Worm (Caenorhabditis elegans): ENCODE results near the gene F44E2.9.

F44E2.9 gene

ce11 chrIII:8887184-8887801 is 37.0 kb upstream of the F44E2.9 start, which contains the start of gene famh-136 (continued):
- TF ChIP-seq ztf-11 (tag; optimal IDR thresholded peaks at IDR 0.05): no peak

DNA sequence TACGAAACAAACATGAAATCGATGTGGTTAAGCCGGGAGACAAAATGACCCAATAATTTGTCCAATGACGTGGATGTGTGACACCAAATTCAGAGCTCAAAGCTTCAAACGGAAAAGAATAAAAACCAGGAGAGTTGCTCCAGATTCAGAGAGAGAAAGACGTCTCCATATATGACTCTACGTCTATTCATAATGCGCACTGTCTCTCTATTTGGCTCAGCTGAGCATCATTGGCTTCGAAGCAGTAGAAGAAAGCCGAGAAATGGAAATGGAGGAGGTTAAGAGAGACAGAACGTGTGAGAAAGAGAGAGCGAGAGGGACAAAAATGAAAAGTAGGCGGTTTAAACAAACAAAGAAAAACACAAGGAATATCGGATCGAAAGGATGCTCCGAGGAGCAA is 36.0 kb upstream of the F44E2.9 start:
- TF ChIP-seq nfya-1 (tag; optimal IDR thresholded peaks at IDR 0.05; ENCODE audit: insufficient read depth) (peak; percentile 45), hmg-11 (tag; optimal IDR thresholded peaks at IDR 0.05) (peak; percentile 24), pha-4 (tag; optimal IDR thresholded peaks at IDR 0.05) (peak; percentile 36), lin-39 (tag; optimal IDR thresholded peaks at IDR 0.05) (peak; percentile 78), lsy-12 (tag; optimal IDR thresholded peaks at IDR 0.05) (no peak)

DNA sequence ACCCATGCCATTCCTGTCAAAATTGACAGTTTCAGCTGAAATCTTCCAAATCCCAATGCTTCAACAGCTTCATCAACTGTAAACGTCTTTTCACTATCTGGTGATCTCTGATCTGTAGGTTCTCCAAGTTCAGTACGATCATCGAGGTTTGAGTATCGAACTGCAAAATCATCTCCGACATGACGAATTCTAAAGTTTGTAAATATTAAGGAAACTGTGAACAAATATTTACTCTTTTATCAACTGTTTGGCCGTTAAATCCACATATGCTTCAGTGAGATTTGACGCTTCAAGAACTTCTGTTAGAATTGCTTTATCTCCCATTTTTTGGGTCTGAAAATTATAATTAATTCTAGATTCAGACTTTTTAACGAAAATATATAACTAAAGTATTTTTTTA is 34.8 kb upstream of the F44E2.9 start, which contains the start of gene svop-1:
TSS of gene svop-1 (minus strand) at position 339 of the 400 bp plus-strand sequence.
- peak; percentile 51 for TF ChIP-seq pha-4 (tag; optimal IDR thresholded peaks at IDR 0.05)
- TF ChIP-seq ceh-82 (tag; optimal IDR thresholded peaks at IDR 0.05): no peak

DNA sequence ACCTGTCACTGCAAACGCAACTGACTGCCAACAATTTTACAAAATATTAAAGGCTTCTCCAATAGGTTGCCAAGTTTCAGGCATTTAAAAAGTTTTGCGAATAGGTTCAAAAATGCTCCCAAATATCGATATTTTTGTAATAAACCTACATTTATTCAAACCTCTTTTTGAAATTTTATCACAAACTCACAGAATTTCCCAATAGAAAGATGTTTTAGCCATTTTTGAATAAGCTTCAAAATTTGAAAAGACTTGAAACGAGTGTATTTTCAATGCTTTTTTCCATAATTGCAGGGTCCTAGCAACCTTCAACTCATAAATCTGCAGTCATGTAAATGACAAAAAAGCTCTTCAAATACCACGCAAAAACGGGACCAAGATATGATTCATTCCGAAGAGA is 32.0 kb upstream of the F44E2.9 start:
- no peak for TF ChIP-seq sea-2 (GFP tag; optimal IDR thresholded peaks at IDR 0.05)
- TF ChIP-seq lin-39 (tag; optimal IDR thresholded peaks at IDR 0.05): no peak
- TF ChIP-seq nhr-77 (tag; optimal IDR thresholded peaks at IDR 0.05): no peak
- TF ChIP-seq ZK546.5 (tag; optimal IDR thresholded peaks at IDR 0.05): no peak
- no peak for TF ChIP-seq nhr-12 (tag; optimal IDR thresholded peaks at IDR 0.05)
- TF ChIP-seq mdl-1 (tag; optimal IDR thresholded peaks at IDR 0.05): no peak
- no peak for TF ChIP-seq pqm-1 (tag; optimal IDR thresholded peaks at IDR 0.05)

DNA sequence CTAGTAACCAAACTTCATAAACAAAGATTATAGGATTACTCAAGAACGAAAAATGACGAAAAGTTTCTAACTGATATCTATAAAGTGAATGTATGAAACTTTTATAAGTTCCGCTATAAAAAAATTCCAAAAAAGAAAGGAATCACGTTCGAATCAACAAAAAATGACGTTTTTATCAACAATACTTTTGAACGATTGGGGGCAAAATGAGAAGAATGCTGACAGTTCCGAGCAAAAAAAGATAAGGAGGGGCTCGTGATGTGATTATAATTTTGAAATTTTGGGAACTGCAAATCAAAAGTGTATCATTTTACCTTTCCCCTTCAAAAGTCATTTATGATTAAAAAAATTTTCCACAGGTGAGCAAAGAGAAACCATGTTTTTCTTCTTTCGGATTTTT is 28.6 kb upstream of the F44E2.9 start:
- TF ChIP-seq elt-3 (tag; optimal IDR thresholded peaks at IDR 0.05) (no peak), pqm-1 (tag; optimal IDR thresholded peaks at IDR 0.05) (peak; percentile 70), nhr-67 (tag; optimal IDR thresholded peaks at IDR 0.05) (no peak), egl-27 (tag; optimal IDR thresholded peaks at IDR 0.05) (no peak), elt-1 (tag; optimal IDR thresholded peaks at IDR 0.05) (no peak), nhr-28 (tag; optimal IDR thresholded peaks at IDR 0.05) (no peak), pha-4 (tag; optimal IDR thresholded peaks at IDR 0.05) (peak; percentile 52), jun-1 (tag; optimal IDR thresholded peaks at IDR 0.05) (peak; percentile 23), fos-1 (tag; optimal IDR thresholded peaks at IDR 0.05) (no peak), sea-2 (GFP tag; optimal IDR thresholded peaks at IDR 0.05) (no peak), nfya-1 (tag; optimal IDR thresholded peaks at IDR 0.05; ENCODE audit: insufficient read depth) (no peak), nhr-77 (tag; optimal IDR thresholded peaks at IDR 0.05) (no peak), ZK546.5 (tag; optimal IDR thresholded peaks at IDR 0.05) (no peak), unc-39 (tag; optimal IDR thresholded peaks at IDR 0.05) (no peak), ztf-11 (tag; optimal IDR thresholded peaks at IDR 0.05) (no peak), tbx-2 (tag; optimal IDR thresholded peaks at IDR 0.05) (no peak), ceh-16 (tag; optimal IDR thresholded peaks at IDR 0.05) (no peak), daf-12 (tag; optimal IDR thresholded peaks at IDR 0.05) (no peak), lsy-12 (tag; optimal IDR thresholded peaks at IDR 0.05) (no peak), elt-2 (tag; optimal IDR thresholded peaks at IDR 0.05) (peak; percentile 93), fkh-2 (tag; optimal IDR thresholded peaks at IDR 0.05) (no peak), nhr-11 (tag; optimal IDR thresholded peaks at IDR 0.05) (no peak), lin-15B (tag; optimal IDR thresholded peaks at IDR 0.05) (no peak), fkh-10 (GFP tag; optimal IDR thresholded peaks at IDR 0.05) (no peak), R02D3.7 (tag; optimal IDR thresholded peaks at IDR 0.05) (no peak)

DNA sequence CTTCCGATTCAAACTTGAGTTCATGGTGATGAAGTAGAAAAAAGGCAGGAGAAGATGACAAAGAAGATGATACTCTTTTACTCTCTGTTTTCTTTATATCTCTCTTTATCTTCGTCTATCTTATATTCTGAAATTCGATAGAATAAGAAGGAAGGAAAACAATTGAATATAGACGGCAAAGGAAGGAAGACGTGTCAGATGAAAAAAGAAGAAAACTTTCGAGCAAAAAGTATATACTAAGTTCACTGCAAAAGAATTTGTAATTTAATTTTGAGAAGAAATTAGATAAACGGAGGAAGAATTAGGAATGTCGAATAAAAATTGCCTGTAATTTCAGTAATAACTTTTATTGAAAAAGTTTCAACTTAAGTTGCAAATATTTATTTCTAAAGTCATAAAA is 26.7 kb upstream of the F44E2.9 start, which contains the start of gene K01F9.2:
TSS of gene K01F9.2 (minus strand) at position 127 of the 400 bp plus-strand sequence.
- TF ChIP-seq fkh-10 (GFP tag; optimal IDR thresholded peaks at IDR 0.05): peak; percentile 96
- TF ChIP-seq snpc-4 (tag; optimal IDR thresholded peaks at IDR 0.05): no peak

Data from whole organism, L3 larva.